Fruit fly (Drosophila melanogaster): ENCODE results near the gene hh.

Gene hh

dm6 chr3R:23156865-23157515, 15.3 kb upstream of the hh start:
- TF ChIP-seq pros (GFP tag; optimal IDR thresholded peaks at IDR 0.05): peak; percentile 63
- no peak for TF ChIP-seq Asciz (GFP tag; optimal IDR thresholded peaks at IDR 0.05)
- TF ChIP-seq CG10147 (GFP tag; optimal IDR thresholded peaks at IDR 0.05): no peak
- TF ChIP-seq Sry-β (GFP tag; optimal IDR thresholded peaks at IDR 0.05): no peak
- TF ChIP-seq usp (GFP tag; optimal IDR thresholded peaks at IDR 0.05): no peak
- TF ChIP-seq CG6854 (GFP tag; optimal IDR thresholded peaks at IDR 0.05): peak; percentile 51
- 0 out of 2 replicates have a peak, but pooled peaks have one; percentile 13 for TF ChIP-seq Nf-YA (GFP tag; IDR thresholded peaks at IDR 0.05)
- TF ChIP-seq CG5180 (GFP tag; optimal IDR thresholded peaks at IDR 0.05): peak; percentile 42
- TF ChIP-seq twi (tag; optimal IDR thresholded peaks at IDR 0.05): peak; percentile 45
- TF ChIP-seq CG8924 (tag; optimal IDR thresholded peaks at IDR 0.05): peak; percentile 36
- TF ChIP-seq Dip2 (GFP tag; IDR thresholded peaks at IDR 0.05): no peak
- TF ChIP-seq CG9609 (GFP tag; optimal IDR thresholded peaks at IDR 0.05): no peak
- TF ChIP-seq ttk (GFP tag; IDR thresholded peaks at IDR 0.05): no peak
- peak; percentile 51 for TF ChIP-seq cad (GFP tag; optimal IDR thresholded peaks at IDR 0.05)
- no peak for TF ChIP-seq slbo (GFP tag; IDR thresholded peaks at IDR 0.05)
- TF ChIP-seq HLHmδ (GFP tag; optimal IDR thresholded peaks at IDR 0.05): peak; percentile 45
- no peak for TF ChIP-seq CG4617 (GFP tag; optimal IDR thresholded peaks at IDR 0.05; ENCODE audit: borderline replicate concordance)
- no peak for TF ChIP-seq CG12104 (GFP tag; optimal IDR thresholded peaks at IDR 0.05)
- peak; percentile 2 for TF ChIP-seq lbe (GFP tag; optimal IDR thresholded peaks at IDR 0.05)
- peak; percentile 98 for TF ChIP-seq psq (GFP tag; optimal IDR thresholded peaks at IDR 0.05)
- TF ChIP-seq CG3838 (GFP tag; optimal IDR thresholded peaks at IDR 0.05): no peak
- TF ChIP-seq unpg (GFP tag; optimal IDR thresholded peaks at IDR 0.05): no peak
- TF ChIP-seq zen (tag; optimal IDR thresholded peaks at IDR 0.05): peak; percentile 2
- TF ChIP-seq sr (GFP tag; IDR thresholded peaks at IDR 0.05): peak; percentile 81; the same call in 2 of the 3 replicates
- no peak for TF ChIP-seq phol (tag; optimal IDR thresholded peaks at IDR 0.05)
- TF ChIP-seq bowl (GFP tag; IDR thresholded peaks at IDR 0.05): no peak
- peak; percentile 28 for TF ChIP-seq nau (GFP tag; optimal IDR thresholded peaks at IDR 0.05)
- peak; percentile 54 for TF ChIP-seq Hey (tag; optimal IDR thresholded peaks at IDR 0.05)
- peak; percentile 36 for TF ChIP-seq caup (GFP tag; optimal IDR thresholded peaks at IDR 0.05; ENCODE audit: severe bottlenecking)
- TF ChIP-seq CG9727 (GFP tag; optimal IDR thresholded peaks at IDR 0.05): peak; percentile 10
- TF ChIP-seq CG11504 (tag; optimal IDR thresholded peaks at IDR 0.05): no peak
- 0 out of 2 replicates have a peak, but pooled peaks have one; percentile 15 for TF ChIP-seq Bgb (GFP tag; IDR thresholded peaks at IDR 0.05; ENCODE audit: partially characterized antibody)
- TF ChIP-seq kah (GFP tag; optimal IDR thresholded peaks at IDR 0.05): peak; percentile 83
- TF ChIP-seq oc (tag; optimal IDR thresholded peaks at IDR 0.05): peak; percentile 4
- no peak for TF ChIP-seq trh (GFP tag; optimal IDR thresholded peaks at IDR 0.05)
- TF ChIP-seq eyg (GFP tag; optimal IDR thresholded peaks at IDR 0.05): no peak
- no peak for TF ChIP-seq Sox102F (GFP tag; optimal IDR thresholded peaks at IDR 0.05)
- TF ChIP-seq wdn (GFP tag; IDR thresholded peaks at IDR 0.05): 0 out of 2 replicates have a peak, but pooled peaks have one; percentile 29
- TF ChIP-seq Trl (optimal IDR thresholded peaks at IDR 0.05): peak in 1 of 2 experiments; percentile 16
- no peak for TF ChIP-seq Trl (GFP tag; optimal IDR thresholded peaks at IDR 0.05)
- peak; percentile 44 for TF ChIP-seq fd64A (GFP tag; optimal IDR thresholded peaks at IDR 0.05)
- peak; percentile 98 for TF ChIP-seq CG15479 (GFP tag; optimal IDR thresholded peaks at IDR 0.05)
- TF ChIP-seq odd (GFP tag; optimal IDR thresholded peaks at IDR 0.05): peak; percentile 62
- TF ChIP-seq peb (GFP tag; IDR thresholded peaks at IDR 0.05): no peak
- 0 out of 2 replicates have a peak, but pooled peaks have one; percentile 21 for TF ChIP-seq vvl (GFP tag; IDR thresholded peaks at IDR 0.05)
- TF ChIP-seq Sry-δ (GFP tag; optimal IDR thresholded peaks at IDR 0.05): no peak
- peak; percentile 14 for TF ChIP-seq CG7839 (tag; optimal IDR thresholded peaks at IDR 0.05)
- no peak for TF ChIP-seq btn (GFP tag; optimal IDR thresholded peaks at IDR 0.05)
- TF ChIP-seq H15 (GFP tag; IDR thresholded peaks at IDR 0.05): no peak
- no peak for TF ChIP-seq CG31365 (tag; optimal IDR thresholded peaks at IDR 0.05)

Data from whole organism, embryonic.